Fruit fly (Drosophila melanogaster): Measurements from ENCODE around the gene P58IPK.
A peak's percentile ranks its signal among the peaks of the same experiment; 100 is the strongest.

P58IPK gene

dm6 chr3R:9613124-9613523 is 26.4 kb downstream of the P58IPK start (continued):
- TF ChIP-seq svp (GFP tag) (peak; percentile 95), vri (GFP tag; optimal IDR thresholded peaks at IDR 0.05) (peak; percentile 76), ss (GFP tag; optimal IDR thresholded peaks at IDR 0.05) (peak in 1 of 2 experiments; percentile 28), CG11762 (GFP tag; optimal IDR thresholded peaks at IDR 0.05; ENCODE audit: insufficient read depth) (peak; percentile 81), topi (GFP tag; optimal IDR thresholded peaks at IDR 0.05) (peak; percentile 90), dac (GFP tag; optimal IDR thresholded peaks at IDR 0.05) (peak; percentile 74), salr (GFP tag; optimal IDR thresholded peaks at IDR 0.05) (peak in 1 of 2 experiments; percentile 65)

- TF ChIP-seq acj6 (GFP tag; optimal IDR thresholded peaks at IDR 0.05) (peak; percentile 62), Met (GFP tag; optimal IDR thresholded peaks at IDR 0.05) (peak; percentile 37), salr (GFP tag; optimal IDR thresholded peaks at IDR 0.05) (peak in 1 of 2 experiments; percentile 49), CG11902 (GFP tag; optimal IDR thresholded peaks at IDR 0.05) (peak; percentile 62), net (GFP tag; optimal IDR thresholded peaks at IDR 0.05) (peak; percentile 72), Hr4 (GFP tag; optimal IDR thresholded peaks at IDR 0.05) (peak; percentile 78), fkh (GFP tag; optimal IDR thresholded peaks at IDR 0.05) (peak; percentile 9), CG34406 (GFP tag; optimal IDR thresholded peaks at IDR 0.05) (peak; percentile 41), CG8119 (GFP tag; IDR thresholded peaks at IDR 0.05) (peak; percentile 87), CG6854 (GFP tag; optimal IDR thresholded peaks at IDR 0.05) (no peak), Smox (GFP tag; optimal IDR thresholded peaks at IDR 0.05) (no peak), Eip93F (GFP tag; optimal IDR thresholded peaks at IDR 0.05) (no peak), CG8319 (GFP tag; optimal IDR thresholded peaks at IDR 0.05) (peak; percentile 34), eg (GFP tag; IDR thresholded peaks at IDR 0.05) (peak; percentile 96), Sox102F (GFP tag; optimal IDR thresholded peaks at IDR 0.05) (peak; percentile 9), dsx (GFP tag; optimal IDR thresholded peaks at IDR 0.05; ENCODE audit: poor library complexity, severe bottlenecking) (peak; percentile 29), svp (GFP tag) (peak; percentile 54), CG4318 (GFP tag; optimal IDR thresholded peaks at IDR 0.05) (no peak), CG6792 (GFP tag; optimal IDR thresholded peaks at IDR 0.05) (peak; percentile 41), topi (GFP tag; optimal IDR thresholded peaks at IDR 0.05) (peak; percentile 46), CG3919 (GFP tag; optimal IDR thresholded peaks at IDR 0.05) (peak; percentile 84), CG7368 (GFP tag; optimal IDR thresholded peaks at IDR 0.05) (peak; percentile 43), dac (GFP tag; optimal IDR thresholded peaks at IDR 0.05) (peak; percentile 67), Hr38 (GFP tag; optimal IDR thresholded peaks at IDR 0.05) (no peak), Hr39 (GFP tag; optimal IDR thresholded peaks at IDR 0.05) (peak; percentile 53), Lpt (GFP tag; optimal IDR thresholded peaks at IDR 0.05) (peak; percentile 76), CG3032 (tag; optimal IDR thresholded peaks at IDR 0.05) (peak; percentile 35), CG8632 (GFP tag; optimal IDR thresholded peaks at IDR 0.05) (peak; percentile 34), Ets96B (tag; optimal IDR thresholded peaks at IDR 0.05) (peak; percentile 25), fd59A (GFP tag; optimal IDR thresholded peaks at IDR 0.05) (peak; percentile 18), CG6808 (GFP tag; optimal IDR thresholded peaks at IDR 0.05) (peak; percentile 53), CG6163 (GFP tag; IDR thresholded peaks at IDR 0.05) (peak; percentile 93), spab (GFP tag; optimal IDR thresholded peaks at IDR 0.05) (peak; percentile 21), CG11294 (GFP tag; IDR thresholded peaks at IDR 0.05) (peak; percentile 90), CG6276 (GFP tag; optimal IDR thresholded peaks at IDR 0.05) (peak; percentile 80), CG1621 (tag; optimal IDR thresholded peaks at IDR 0.05) (no peak), CG11762 (GFP tag; optimal IDR thresholded peaks at IDR 0.05; ENCODE audit: insufficient read depth) (peak; percentile 67), Gug (GFP tag; IDR thresholded peaks at IDR 0.05) (peak; percentile 89), Eip78C (GFP tag) (peak; percentile 94), lz (GFP tag; optimal IDR thresholded peaks at IDR 0.05) (peak; percentile 45), CG16779 (tag; optimal IDR thresholded peaks at IDR 0.05) (peak; percentile 34), Ets21C (GFP tag; optimal IDR thresholded peaks at IDR 0.05) (no peak), ss (GFP tag; optimal IDR thresholded peaks at IDR 0.05) (no peak), OdsH (GFP tag; optimal IDR thresholded peaks at IDR 0.05) (peak; percentile 75), cyc (GFP tag; optimal IDR thresholded peaks at IDR 0.05) (peak; percentile 66), CG31627 (GFP tag; optimal IDR thresholded peaks at IDR 0.05) (peak; percentile 56), fd85E (GFP tag; optimal IDR thresholded peaks at IDR 0.05) (no peak), pdm3 (GFP tag; optimal IDR thresholded peaks at IDR 0.05) (peak; percentile 66)
These were observed 31.6 kb downstream of the P58IPK start for dm6 chr3R:9618331-9618730.
